Worm (Caenorhabditis elegans) whole organism, L2 larva: ENCODE results near the gene F44D12.16.

Source experiments
- C34F6.9 ChIP-seq: fragments of 150-350 bp; optimal IDR thresholded peaks from 2 replicates; lab custom pipeline; 2014; ENCODE audit warnings: missing biosample characterization, missing genetic modification characterization
- F13H6.1 ChIP-seq: sonication (generic microtip); optimal IDR thresholded peaks from 2 replicates; lab custom pipeline; 2016; ENCODE audit warnings: missing genetic modification characterization, missing compliant biosample characterization
- ZK546.5 ChIP-seq: sonication (generic microtip); optimal IDR thresholded peaks from 2 replicates; lab custom pipeline; 2017; ENCODE audit warnings: missing biosample characterization, missing genetic modification characterization
- alr-1 ChIP-seq: fragments of 150-350 bp; optimal IDR thresholded peaks from 2 replicates; lab custom pipeline; 2014; ENCODE audit warnings: missing biosample characterization, missing genetic modification characterization
- aly-2 ChIP-seq: fragments of 150-350 bp; optimal IDR thresholded peaks from 2 replicates; lab custom pipeline; 2014; ENCODE audit warnings: missing biosample characterization, missing genetic modification characterization
- ama-1 ChIP-seq: fragments of 150-350 bp; optimal IDR thresholded peaks from 2 replicates; lab custom pipeline; 2018; ENCODE audit warnings: inconsistent platforms
- ceh-16 ChIP-seq: fragments of 150-350 bp; optimal IDR thresholded peaks from 2 replicates; lab custom pipeline; 2014; ENCODE audit warnings: missing biosample characterization, missing genetic modification characterization
- ceh-82 ChIP-seq: fragments of 150-350 bp; optimal IDR thresholded peaks from 2 replicates; lab custom pipeline; 2014; ENCODE audit warnings: missing biosample characterization, missing genetic modification characterization
- crh-2 ChIP-seq: sonication (generic microtip); optimal IDR thresholded peaks from 2 replicates; lab custom pipeline; 2017; ENCODE audit warnings: missing biosample characterization, missing genetic modification characterization
- dmd-4 ChIP-seq: sonication (generic microtip); optimal IDR thresholded peaks from 2 replicates; lab custom pipeline; 2017; ENCODE audit warnings: missing biosample characterization, missing genetic modification characterization
- egl-27 ChIP-seq: sonication (generic microtip); optimal IDR thresholded peaks from 3 replicates; lab custom pipeline; 2017; ENCODE audit warnings: missing biosample characterization, missing genetic modification reagents, missing genetic modification characterization
- elt-1 ChIP-seq: fragments of 150-350 bp; optimal IDR thresholded peaks from 2 replicates; lab custom pipeline; 2014; ENCODE audit warnings: missing biosample characterization, missing genetic modification characterization
- elt-3 ChIP-seq: sonication (generic microtip); optimal IDR thresholded peaks from 2 replicates; lab custom pipeline; 2017; ENCODE audit warnings: missing biosample characterization, missing genetic modification characterization
- fos-1 ChIP-seq: fragments of 150-350 bp; optimal IDR thresholded peaks from 2 replicates; lab custom pipeline; 2014; ENCODE audit warnings: missing biosample characterization, missing genetic modification characterization
- lin-13 ChIP-seq: fragments of 150-350 bp; optimal IDR thresholded peaks from 2 replicates; lab custom pipeline; 2014; ENCODE audit warnings: missing biosample characterization, missing genetic modification reagents, missing genetic modification characterization
- lin-39 ChIP-seq: fragments of 150-350 bp; optimal IDR thresholded peaks from 2 replicates; lab custom pipeline; 2014; ENCODE audit warnings: missing biosample characterization, missing genetic modification reagents, missing genetic modification characterization
- mab-5 ChIP-seq: fragments of 150-350 bp; optimal IDR thresholded peaks from 2 replicates; lab custom pipeline; 2014; ENCODE audit warnings: missing biosample characterization, missing genetic modification characterization
- mbf-1 ChIP-seq: sonication (generic microtip); optimal IDR thresholded peaks from 2 replicates; lab custom pipeline; 2017; ENCODE audit warnings: missing biosample characterization, missing genetic modification characterization
- mdl-1 ChIP-seq, 2 experiments: fragments of 150-350 bp in 1 of 2; sonication (generic microtip) in 1 of 2; optimal IDR thresholded peaks; 2 replicates each; lab custom pipeline; 2017; ENCODE audit warnings: missing biosample characterization in 2 of 2, missing genetic modification characterization in 2 of 2
- nhr-10 ChIP-seq: sonication (generic microtip); optimal IDR thresholded peaks from 2 replicates; lab custom pipeline; 2017; ENCODE audit warnings: missing biosample characterization, missing genetic modification characterization
- nhr-237 ChIP-seq: fragments of 150-350 bp; optimal IDR thresholded peaks from 2 replicates; lab custom pipeline; 2014; ENCODE audit warnings: missing biosample characterization, missing genetic modification characterization
- nhr-25 ChIP-seq: fragments of 150-350 bp; sonication (generic microtip); optimal IDR thresholded peaks from 3 replicates; lab custom pipeline; 2014; ENCODE audit warnings: missing biosample characterization, missing genetic modification characterization
- nhr-6 ChIP-seq: fragments of 150-350 bp; optimal IDR thresholded peaks from 2 replicates; lab custom pipeline; 2014; ENCODE audit warnings: missing biosample characterization, missing genetic modification characterization
- nhr-77 ChIP-seq: fragments of 150-350 bp; optimal IDR thresholded peaks from 2 replicates; lab custom pipeline; 2014; ENCODE audit warnings: missing biosample characterization, missing genetic modification characterization
- peb-1 ChIP-seq: fragments of 150-350 bp; optimal IDR thresholded peaks from 2 replicates; lab custom pipeline; 2014; ENCODE audit warnings: missing biosample characterization, missing genetic modification characterization
- sem-4 ChIP-seq: fragments of 150-350 bp; optimal IDR thresholded peaks from 2 replicates; lab custom pipeline; 2014; ENCODE audit warnings: missing biosample characterization, missing genetic modification reagents, missing genetic modification characterization
- skn-1 ChIP-seq: sonication (generic microtip); optimal IDR thresholded peaks from 2 replicates; lab custom pipeline; 2017; ENCODE audit warnings: missing biosample characterization, missing genetic modification characterization
- sma-3 ChIP-seq: sonication (generic microtip); optimal IDR thresholded peaks from 2 replicates; lab custom pipeline; 2016; ENCODE audit warnings: missing genetic modification reagents, missing genetic modification characterization, missing compliant biosample characterization
- sma-9 ChIP-seq, 2 experiments: fragments of 150-350 bp in 1 of 2; sonication (generic microtip) in 1 of 2; optimal IDR thresholded peaks; 2 replicates each; lab custom pipeline; 2014 to 2016; ENCODE audit warnings: missing genetic modification characterization in 2 of 2, mild to moderate bottlenecking in 1 of 2, missing biosample characterization in 1 of 2, missing compliant biosample characterization in 1 of 2, missing genetic modification reagents in 1 of 2, moderate library complexity in 1 of 2
- snpc-4 ChIP-seq: fragments of 150-350 bp; optimal IDR thresholded peaks from 2 replicates; lab custom pipeline; 2014; ENCODE audit warnings: missing biosample characterization, missing genetic modification characterization
- unc-39 ChIP-seq: fragments of 150-350 bp; optimal IDR thresholded peaks from 2 replicates; lab custom pipeline; 2014; ENCODE audit warnings: missing biosample characterization, missing genetic modification characterization
- unc-55 ChIP-seq: fragments of 150-350 bp; sonication (generic microtip); optimal IDR thresholded peaks from 3 replicates; lab custom pipeline; 2014; ENCODE audit warnings: missing biosample characterization, missing genetic modification reagents, missing genetic modification characterization
- unc-62 ChIP-seq: fragments of 150-350 bp; optimal IDR thresholded peaks from 2 replicates; lab custom pipeline; 2014; ENCODE audit warnings: missing biosample characterization, missing genetic modification reagents, missing genetic modification characterization
- zag-1 ChIP-seq: fragments of 150-350 bp; optimal IDR thresholded peaks from 2 replicates; lab custom pipeline; 2014; ENCODE audit warnings: missing biosample characterization, missing genetic modification characterization
- ztf-1 ChIP-seq: fragments of 200-800 bp; sonication (Bioruptor generic); conservative IDR thresholded peaks from 2 replicates; pipeline ENCODE4 v1.3.6; 2022; ENCODE audit warnings: missing genetic modification characterization, missing compliant biosample characterization
- ztf-11 ChIP-seq: sonication (generic microtip); optimal IDR thresholded peaks from 2 replicates; lab custom pipeline; 2017; ENCODE audit warnings: missing biosample characterization, missing genetic modification characterization
- ztf-4 ChIP-seq: fragments of 150-350 bp; optimal IDR thresholded peaks from 2 replicates; lab custom pipeline; 2014; ENCODE audit warnings: missing biosample characterization, missing genetic modification characterization

The F44D12.16 gene

DNA sequence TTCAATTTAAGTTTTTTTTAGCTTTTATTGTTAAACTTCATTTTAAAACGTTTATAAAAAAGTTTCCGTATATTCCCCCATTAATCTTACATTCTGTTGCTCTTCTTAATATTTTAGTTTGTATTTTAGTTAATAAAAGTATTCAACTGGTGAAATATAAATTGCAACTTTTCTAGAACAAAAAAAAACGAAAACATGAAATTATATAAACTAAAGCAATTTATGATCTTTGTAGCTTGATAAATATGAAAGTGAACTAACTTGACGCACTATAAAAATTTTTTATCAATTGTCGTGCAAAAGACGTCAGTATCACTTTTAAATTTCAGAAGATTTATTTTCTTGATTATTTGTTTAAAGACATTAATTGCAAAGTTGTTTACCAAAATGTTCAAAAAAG, 11.2 kb upstream of the F44D12.16 start, which contains the start of gene F44D12.2:
Gene F44D12.2, minus strand, starts transcription at position 101 of the 400 bp plus-strand sequence.
- TF ChIP-seq dmd-4 (tag; lab: Kevin White, UChicago) = no peak
- TF ChIP-seq fos-1 = peak; percentile 7

- TF ChIP-seq crh-2 = no peak
- no peak for TF ChIP-seq ama-1 (lab: Kevin White, UChicago)
- no peak for TF ChIP-seq nhr-77 (tag; lab: Kevin White, UChicago)
- TF ChIP-seq, all 48 proteins: peak for 0
These were observed 7.6 kb upstream of the F44D12.16 start, which contains the start of gene F44D12.19 for ce11 chrIV:10021283-10021682. Gene F44D12.19, plus strand, starts transcription at chrIV:10021583.

ce11 chrIV:10022991-10023390, 5.9 kb upstream of the F44D12.16 start, which contains the start of gene F44D12.8:
Gene F44D12.8, plus strand, starts transcription at chrIV:10023291.
- TF ChIP-seq ztf-4 (tag; lab: Kevin White, UChicago) (no peak), ztf-1 (GFP tag; lab: Robert Waterston, UW) (no peak), ZK546.5 (tag; lab: Kevin White, UChicago) (no peak), snpc-4 (tag; lab: Kevin White, UChicago) (no peak), nhr-6 (tag; lab: Kevin White, UChicago) (no peak), ceh-16 (no peak), zag-1 (tag; lab: Kevin White, UChicago) (no peak), crh-2 (no peak), elt-1 (no peak), C34F6.9 (no peak), nhr-25 (tag; lab: Kevin White, UChicago) (no peak), ama-1 (lab: Kevin White, UChicago) (no peak), aly-2 (no peak), unc-62 (GFP tag; lab: Kevin White, UChicago) (no peak), lin-13 (GFP tag; lab: Kevin White, UChicago) (no peak)
- TF ChIP-seq, all 48 proteins: peak for 0

DNA sequence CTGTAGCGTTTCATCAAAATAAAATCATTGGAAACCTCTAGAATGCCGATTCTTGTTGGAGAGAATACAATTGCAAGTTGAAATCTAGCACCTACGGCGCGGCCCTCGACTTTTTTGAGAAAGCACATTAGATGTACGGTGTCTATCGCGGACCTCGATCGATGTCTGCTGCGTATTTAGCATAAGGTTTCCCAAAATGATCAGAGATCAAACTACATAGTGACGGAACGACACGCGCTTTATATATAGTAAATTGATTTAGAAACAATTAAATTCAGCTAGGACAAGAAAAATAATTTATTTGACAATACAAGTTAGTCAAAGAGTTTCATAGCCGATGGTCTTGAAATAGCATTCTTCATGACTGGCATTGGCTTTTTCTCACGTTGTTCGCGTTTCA, 2.8 kb upstream of the F44D12.16 start:
- no peak for TF ChIP-seq ceh-82 (tag; lab: Kevin White, UChicago)
- TF ChIP-seq unc-62 (GFP tag; lab: Kevin White, UChicago) = no peak
- no peak for TF ChIP-seq ceh-16
- TF ChIP-seq sem-4 = no peak
- no peak for TF ChIP-seq mbf-1 (tag; lab: Kevin White, UChicago)
- no peak for TF ChIP-seq alr-1 (tag; lab: Kevin White, UChicago)
- TF ChIP-seq mdl-1 (tag; optimal IDR thresholded peaks at IDR 0.05; lab: Kevin White, UChicago) = no peak
- no peak for TF ChIP-seq nhr-237 (tag; lab: Kevin White, UChicago)
- TF ChIP-seq C34F6.9 = no peak
- no peak for TF ChIP-seq lin-13 (GFP tag; lab: Kevin White, UChicago)
- no peak for TF ChIP-seq egl-27 (tag; lab: Kevin White, UChicago)
- TF ChIP-seq elt-3 = no peak
- TF ChIP-seq dmd-4 (tag; lab: Kevin White, UChicago) = no peak
- TF ChIP-seq snpc-4 (tag; lab: Kevin White, UChicago) = no peak
- no peak for TF ChIP-seq ZK546.5 (tag; lab: Kevin White, UChicago)
- TF ChIP-seq ztf-1 (GFP tag; lab: Robert Waterston, UW) = no peak
- TF ChIP-seq sma-9 (GFP tag; optimal IDR thresholded peaks at IDR 0.05; lab: Kevin White, UChicago) = no peak
- TF ChIP-seq sma-9 (tag; optimal IDR thresholded peaks at IDR 0.05; lab: Kevin White, UChicago) = no peak

DNA sequence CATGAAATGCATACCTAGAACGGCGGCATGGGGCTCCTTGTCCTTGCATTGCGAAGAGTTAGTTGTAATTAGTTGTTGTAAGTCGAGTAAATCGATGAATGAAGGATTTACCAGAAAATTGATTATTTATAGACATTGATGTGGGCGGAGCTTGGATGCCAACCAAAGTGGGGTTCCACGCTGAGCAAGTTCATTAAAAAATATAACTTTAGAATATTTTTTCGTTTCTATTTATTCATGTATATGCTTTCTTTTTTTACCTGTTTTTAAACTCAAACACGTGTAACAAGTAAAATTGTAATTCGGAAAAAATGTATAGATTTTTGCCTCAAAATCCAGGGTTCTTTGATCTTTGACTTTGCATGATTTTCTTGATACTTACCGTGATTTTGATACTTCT, 1.3 kb upstream of the F44D12.16 start, which contains the start of gene gipc-2:
Gene gipc-2, minus strand, starts transcription at position 101 of the 400 bp plus-strand sequence.
- TF ChIP-seq unc-62 (GFP tag; lab: Kevin White, UChicago) (no peak), ZK546.5 (tag; lab: Kevin White, UChicago) (no peak), lin-13 (GFP tag; lab: Kevin White, UChicago) (no peak), mab-5 (tag; lab: Kevin White, UChicago) (no peak), F13H6.1 (tag; lab: Kevin White, UChicago) (no peak), nhr-6 (tag; lab: Kevin White, UChicago) (no peak), unc-39 (tag; lab: Kevin White, UChicago) (no peak)

DNA sequence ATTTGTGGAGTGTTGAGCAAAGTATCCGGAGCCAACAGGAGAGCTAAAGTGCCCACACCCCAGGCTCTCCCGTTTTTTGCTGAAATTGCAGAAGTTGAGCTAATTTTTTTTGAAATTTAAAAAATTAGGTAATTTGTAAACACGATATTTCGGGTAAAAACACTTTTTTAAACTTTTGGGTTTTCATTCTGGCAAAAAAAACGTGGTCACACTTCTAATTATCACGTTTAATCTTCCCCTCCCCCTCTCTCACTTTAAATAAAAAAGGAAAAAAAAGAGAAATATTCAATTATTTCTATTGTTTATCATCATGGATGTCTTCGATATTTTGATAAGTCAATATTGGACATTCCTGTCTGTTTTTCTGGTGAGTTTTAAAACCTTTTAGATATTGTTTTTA, 4.2 kb downstream of the F44D12.16 start, which contains the start of gene F44D12.6:
Gene F44D12.6, plus strand, starts transcription at position 301 of the 400 bp plus-strand sequence.
- no peak for TF ChIP-seq nhr-10 (tag; lab: Kevin White, UChicago)
- TF ChIP-seq ztf-4 (tag; lab: Kevin White, UChicago) = no peak
- TF ChIP-seq egl-27 (tag; lab: Kevin White, UChicago) = no peak
- no peak for TF ChIP-seq dmd-4 (tag; lab: Kevin White, UChicago)
- TF ChIP-seq nhr-77 (tag; lab: Kevin White, UChicago) = no peak
- TF ChIP-seq lin-39 = no peak
- no peak for TF ChIP-seq sma-3 (GFP tag; lab: Kevin White, UChicago)
- no peak for TF ChIP-seq ztf-11 (tag; lab: Kevin White, UChicago)
- no peak for TF ChIP-seq zag-1 (tag; lab: Kevin White, UChicago)
- TF ChIP-seq mbf-1 (tag; lab: Kevin White, UChicago) = no peak
- TF ChIP-seq elt-1 = no peak
- TF ChIP-seq unc-39 (tag; lab: Kevin White, UChicago) = no peak
- no peak for TF ChIP-seq F13H6.1 (tag; lab: Kevin White, UChicago)
- TF ChIP-seq elt-3 = no peak
- no peak for TF ChIP-seq snpc-4 (tag; lab: Kevin White, UChicago)
- no peak for TF ChIP-seq unc-55 (GFP tag; lab: Kevin White, UChicago)
- TF ChIP-seq skn-1 (tag; lab: Kevin White, UChicago) = no peak
- TF ChIP-seq unc-62 (GFP tag; lab: Kevin White, UChicago) = no peak
- no peak for TF ChIP-seq aly-2
- no peak for TF ChIP-seq peb-1 (tag; lab: Kevin White, UChicago)
